Fruit fly (Drosophila melanogaster) whole organism, embryonic: ENCODE measurements around the gene Ir7g.

Experiments
- Bdp1 ChIP-seq: fragments of 200-800 bp; sonication (Bioruptor generic); optimal IDR thresholded peaks from 3 replicates; lab custom pipeline; 2016; ENCODE audit warnings: missing biosample characterization, missing genetic modification characterization
- CG10431 ChIP-seq: fragments of 200-800 bp; sonication (Bioruptor generic); optimal IDR thresholded peaks from 3 replicates; lab custom pipeline; 2018; ENCODE audit warnings: missing biosample characterization, mild to moderate bottlenecking, missing genetic modification characterization
- CG10654 ChIP-seq: fragments of 200-800 bp; sonication (Bioruptor generic); optimal IDR thresholded peaks from 2 replicates; lab custom pipeline; 2016; ENCODE audit warnings: missing biosample characterization, missing genetic modification characterization
- CG11695 ChIP-seq: fragments of 200-800 bp; sonication (Bioruptor generic); IDR thresholded peaks from 3 replicates; pipeline ENCODE4 v1.3.6; 2022; ENCODE audit warnings: missing biosample characterization, missing genetic modification characterization
- CG12219 ChIP-seq: fragments of 200-800 bp; sonication (Bioruptor generic); optimal IDR thresholded peaks from 3 replicates; lab custom pipeline; 2018; ENCODE audit warnings: missing biosample characterization, mild to moderate bottlenecking, missing genetic modification characterization
- CG12299 ChIP-seq: fragments of 200-800 bp; sonication (Bioruptor generic); optimal IDR thresholded peaks from 2 replicates; lab custom pipeline; 2018; ENCODE audit warnings: missing biosample characterization, mild to moderate bottlenecking, missing genetic modification characterization
- CG13624 ChIP-seq: fragments of 200-800 bp; sonication (Bioruptor generic); optimal IDR thresholded peaks from 2 replicates; lab custom pipeline; 2016; ENCODE audit warnings: missing biosample characterization, missing genetic modification characterization
- CG14014 ChIP-seq: fragments of 200-800 bp; sonication (Bioruptor generic); IDR thresholded peaks from 2 replicates; pipeline ENCODE4 v1.3.6; 2022; ENCODE audit warnings: missing biosample characterization, missing genetic modification characterization
- CG14050 ChIP-seq: fragments of 200-800 bp; sonication (Bioruptor generic); IDR thresholded peaks from 3 replicates; pipeline ENCODE4 v1.3.6; 2022; ENCODE audit warnings: missing biosample characterization, missing genetic modification characterization
- CG14441 ChIP-seq: fragments of 200-800 bp; sonication (Bioruptor generic); IDR thresholded peaks from 2 replicates; pipeline ENCODE4 v1.3.6; 2022; ENCODE audit warnings: missing biosample characterization, missing genetic modification characterization
- CG14965 ChIP-seq: fragments of 200-800 bp; sonication (Bioruptor generic); optimal IDR thresholded peaks from 2 replicates; lab custom pipeline; 2016; ENCODE audit warnings: missing biosample characterization, missing genetic modification characterization, borderline replicate concordance
- CG15479 ChIP-seq: fragments of 200-800 bp; sonication (Bioruptor generic); optimal IDR thresholded peaks from 3 replicates; lab custom pipeline; 2019; ENCODE audit warnings: missing biosample characterization, mild to moderate bottlenecking, missing genetic modification characterization, moderate library complexity
- CG15601 ChIP-seq: fragments of 200-800 bp; sonication (Bioruptor generic); optimal IDR thresholded peaks from 3 replicates; lab custom pipeline; 2019; ENCODE audit warnings: missing biosample characterization, mild to moderate bottlenecking, missing genetic modification characterization, moderate library complexity
- CG17612 ChIP-seq: fragments of 200-800 bp; sonication (Bioruptor generic); IDR thresholded peaks from 2 replicates; pipeline ENCODE4 v1.3.6; 2022; ENCODE audit warnings: missing biosample characterization, missing genetic modification characterization
- CG6272 ChIP-seq: fragments of 200-800 bp; sonication (Bioruptor generic); IDR thresholded peaks from 2 replicates; pipeline ENCODE4 v1.3.6; 2022; ENCODE audit warnings: missing biosample characterization, missing genetic modification characterization
- CG8290 ChIP-seq, 3 experiments: fragments of 200-800 bp; sonication (Bioruptor generic); optimal IDR thresholded peaks; 2 replicates each; lab custom pipeline; 2016 to 2019; ENCODE audit warnings: missing biosample characterization in 3 of 3, missing genetic modification characterization in 3 of 3, mild to moderate bottlenecking in 2 of 3, moderate library complexity in 1 of 3
- CG8765 ChIP-seq: fragments of 200-800 bp; sonication (Bioruptor generic); IDR thresholded peaks from 2 replicates; pipeline ENCODE4 v1.3.6; 2022; ENCODE audit warnings: missing biosample characterization, missing genetic modification characterization
- CG9609 ChIP-seq: fragments of 200-800 bp; sonication (Bioruptor generic); optimal IDR thresholded peaks from 3 replicates; lab custom pipeline; 2016; ENCODE audit warnings: missing biosample characterization, missing genetic modification characterization
- D ChIP-seq, 2 experiments: fragments of 200-800 bp in 1 of 2; fragments of >200 bp in 1 of 2; sonication (Bioruptor generic) in 1 of 2; optimal IDR thresholded peaks; 2 replicates in 1 of 2; 3 replicates in 1 of 2; lab custom pipeline; 2017; ENCODE audit warnings: mild to moderate bottlenecking in 1 of 2, missing biosample characterization in 1 of 2, missing genetic modification characterization in 1 of 2, missing genetic modification reagents in 1 of 2
- Dad ChIP-seq: fragments of 200-800 bp; sonication (Bioruptor generic); optimal IDR thresholded peaks from 3 replicates; lab custom pipeline; 2016; ENCODE audit warnings: missing biosample characterization, missing genetic modification characterization
- Deaf1 ChIP-seq: fragments of 200-800 bp; optimal IDR thresholded peaks from 3 replicates; lab custom pipeline; 2019; ENCODE audit warnings: missing biosample characterization, mild to moderate bottlenecking, missing genetic modification characterization, moderate library complexity
- Elba2 ChIP-seq: fragments of 200-800 bp; sonication (Bioruptor generic); optimal IDR thresholded peaks from 3 replicates; lab custom pipeline; 2016; ENCODE audit warnings: missing biosample characterization, missing genetic modification characterization
- Fer1 ChIP-seq: fragments of 200-800 bp; sonication (Bioruptor generic); optimal IDR thresholded peaks from 2 replicates; lab custom pipeline; 2017; ENCODE audit warnings: missing biosample characterization, mild to moderate bottlenecking, missing genetic modification characterization
- HmgD ChIP-seq: fragments of 200-800 bp; sonication (Bioruptor generic); optimal IDR thresholded peaks from 3 replicates; lab custom pipeline; 2016; ENCODE audit warnings: missing biosample characterization, missing genetic modification characterization
- HmgZ ChIP-seq: fragments of 200-800 bp; sonication (Bioruptor generic); optimal IDR thresholded peaks from 2 replicates; lab custom pipeline; 2018; ENCODE audit warnings: missing biosample characterization, mild to moderate bottlenecking, missing genetic modification characterization
- Lhr ChIP-seq: fragments of 200-800 bp; sonication (Bioruptor generic); optimal IDR thresholded peaks from 3 replicates; lab custom pipeline; 2017; ENCODE audit warnings: mild to moderate bottlenecking, missing biosample characterization, missing genetic modification reagents, missing genetic modification characterization
- Lim3 ChIP-seq: fragments of 200-800 bp; sonication (Bioruptor generic); IDR thresholded peaks from 2 replicates; pipeline ENCODE4 v1.3.6; 2022; ENCODE audit warnings: missing biosample characterization, missing genetic modification characterization
- NC2β ChIP-seq: fragments of 200-800 bp; sonication (Bioruptor generic); optimal IDR thresholded peaks from 2 replicates; lab custom pipeline; 2016; ENCODE audit warnings: missing biosample characterization, missing genetic modification characterization
- Taf1 ChIP-seq: fragments of 200-800 bp; sonication (Bioruptor generic); IDR thresholded peaks from 2 replicates; pipeline ENCODE4 v1.3.6; 2022; ENCODE audit warnings: missing biosample characterization, missing genetic modification characterization
- Trl ChIP-seq, 3 experiments: fragments of >200 bp in 2 of 3; fragments of 200-800 bp in 1 of 3; sonication (Bioruptor generic) in 1 of 3; optimal IDR thresholded peaks; 2 replicates in 1 of 3; 3 replicates in 2 of 3; lab custom pipeline; 2016 to 2017; ENCODE audit warnings: missing biosample characterization in 1 of 3, missing genetic modification characterization in 1 of 3
- croc ChIP-seq: fragments of 200-800 bp; sonication (Bioruptor generic); conservative IDR thresholded peaks from 3 replicates; pipeline ENCODE4 v1.3.6; 2022; ENCODE audit warnings: missing biosample characterization, missing genetic modification characterization
- dan ChIP-seq: fragments of 200-800 bp; sonication (Bioruptor generic); IDR thresholded peaks from 2 replicates; pipeline ENCODE4 v1.3.6; 2022; ENCODE audit warnings: missing biosample characterization, missing genetic modification characterization
- dpn ChIP-seq, 2 experiments: fragments of 200-800 bp; sonication (Bioruptor generic); optimal IDR thresholded peaks; 3 replicates each; lab custom pipeline; 2016; ENCODE audit warnings: missing biosample characterization in 2 of 2, missing genetic modification characterization in 2 of 2
- en ChIP-seq: fragments of 200-800 bp; sonication (Bioruptor generic); optimal IDR thresholded peaks from 2 replicates; lab custom pipeline; 2016; ENCODE audit warnings: missing biosample characterization, missing genetic modification characterization
- fd102C ChIP-seq: fragments of 200-800 bp; sonication (Bioruptor generic); optimal IDR thresholded peaks from 2 replicates; lab custom pipeline; 2018; ENCODE audit warnings: missing biosample characterization, mild to moderate bottlenecking, missing genetic modification characterization, moderate library complexity
- gsb ChIP-seq: fragments of 200-800 bp; sonication (Bioruptor generic); IDR thresholded peaks from 2 replicates; pipeline ENCODE4 v1.3.6; 2022; ENCODE audit warnings: missing biosample characterization, missing genetic modification characterization
- jing ChIP-seq: fragments of 200-800 bp; sonication (Bioruptor generic); optimal IDR thresholded peaks from 2 replicates; lab custom pipeline; 2018; ENCODE audit warnings: missing biosample characterization, mild to moderate bottlenecking, missing genetic modification characterization
- onecut ChIP-seq: fragments of 200-800 bp; sonication (Bioruptor generic); IDR thresholded peaks from 2 replicates; pipeline ENCODE4 v1.3.6; 2022; ENCODE audit warnings: missing biosample characterization, missing genetic modification characterization
- org-1 ChIP-seq: fragments of 200-800 bp; sonication (Bioruptor generic); optimal IDR thresholded peaks from 2 replicates; lab custom pipeline; 2017; ENCODE audit warnings: missing biosample characterization, missing genetic modification characterization
- otp ChIP-seq: fragments of 200-800 bp; sonication (Bioruptor generic); IDR thresholded peaks from 3 replicates; pipeline ENCODE4, ENCODE4 v1.3.6; 2022; ENCODE audit warnings: missing biosample characterization, missing genetic modification characterization
- pita ChIP-seq: fragments of 200-800 bp; sonication (Bioruptor generic); optimal IDR thresholded peaks from 2 replicates; lab custom pipeline; 2017; ENCODE audit warnings: missing biosample characterization, mild to moderate bottlenecking, missing genetic modification characterization
- seq ChIP-seq: fragments of 200-800 bp; sonication (Bioruptor generic); IDR thresholded peaks from 2 replicates; pipeline ENCODE4 v1.3.6; 2022; ENCODE audit warnings: missing biosample characterization, missing genetic modification characterization
- sima ChIP-seq: fragments of 200-800 bp; sonication (Bioruptor generic); optimal IDR thresholded peaks from 2 replicates; lab custom pipeline; 2016; ENCODE audit warnings: missing biosample characterization, missing genetic modification characterization
- sob ChIP-seq: fragments of 200-800 bp; sonication (Bioruptor generic); IDR thresholded peaks from 2 replicates; pipeline ENCODE4 v1.3.6; 2022; ENCODE audit warnings: missing biosample characterization, missing genetic modification characterization
- tgo ChIP-seq: fragments of 200-800 bp; sonication (Bioruptor generic); IDR thresholded peaks from 3 replicates; pipeline ENCODE4 v1.3.6; 2022; ENCODE audit warnings: missing biosample characterization, missing genetic modification characterization
- twi ChIP-seq: fragments of 200-800 bp; optimal IDR thresholded peaks from 2 replicates; lab custom pipeline; 2019; ENCODE audit warnings: missing biosample characterization, mild to moderate bottlenecking, missing genetic modification characterization, moderate library complexity
- vvl ChIP-seq: fragments of 200-800 bp; sonication (Bioruptor generic); IDR thresholded peaks from 2 replicates; pipeline ENCODE4 v1.3.6; 2022; ENCODE audit warnings: missing biosample characterization, missing genetic modification characterization
- yki ChIP-seq: fragments of >200 bp; optimal IDR thresholded peaks from 3 replicates; lab custom pipeline; 2018
- zf30C ChIP-seq: fragments of 200-800 bp; sonication (Bioruptor generic); optimal IDR thresholded peaks from 3 replicates; lab custom pipeline; 2018; ENCODE audit warnings: missing biosample characterization, mild to moderate bottlenecking, missing genetic modification characterization

The Ir7g gene

dm6 chrX:7893411-7894122, 9.1 kb downstream of the Ir7g start, which contains the start of the genes CG45089, ND-MNLL and p115 (continued):
- no peak for TF ChIP-seq Lim3
- peak; percentile 15; the same call in 1 of the 2 replicates for TF ChIP-seq CG14441 (GFP tag; lab: Robert Waterston, UW)
- peak; percentile 12 for TF ChIP-seq NC2β
- no peak for TF ChIP-seq sima (GFP tag; lab: Kevin White, UChicago)
- no peak for TF ChIP-seq en (GFP tag; lab: Kevin White, UChicago)
- TF ChIP-seq CG17612, result no peak
- peak; percentile 7 for TF ChIP-seq CG9609 (GFP tag; lab: Kevin White, UChicago)
- no peak for TF ChIP-seq Bdp1 (GFP tag; lab: Kevin White, UChicago)
- no peak for TF ChIP-seq D (optimal IDR thresholded peaks at IDR 0.05; lab: Kevin White, UChicago)
- TF ChIP-seq D (GFP tag; optimal IDR thresholded peaks at IDR 0.05; lab: Kevin White, UChicago), result no peak
- TF ChIP-seq CG12219, result no peak
- TF ChIP-seq CG10431 (GFP tag; lab: Kevin White, UChicago), result no peak
- no peak for TF ChIP-seq Lhr (GFP tag; lab: Kevin White, UChicago)
- no peak for TF ChIP-seq croc (GFP tag; lab: Robert Waterston, UW)
- peak; percentile 4 for TF ChIP-seq Dad
- no peak for TF ChIP-seq zf30C (GFP tag; lab: Kevin White, UChicago)
- no peak for TF ChIP-seq jing (GFP tag; lab: Kevin White, UChicago)
- peak; percentile 55 for TF ChIP-seq HmgZ (tag; lab: Kevin White, UChicago)
- no peak for TF ChIP-seq CG15479 (GFP tag; lab: Kevin White, UChicago)
- peak; percentile 31; the same call in 1 of the 2 replicates for TF ChIP-seq seq (GFP tag; lab: Robert Waterston, UW)
- TF ChIP-seq fd102C (GFP tag; lab: Kevin White, UChicago), result no peak
- TF ChIP-seq tgo, result peak; percentile 53; the same call in 2 of the 3 replicates
- TF ChIP-seq Elba2 (GFP tag; lab: Kevin White, UChicago), result peak; percentile 67
- no peak for TF ChIP-seq otp (GFP tag; lab: Robert Waterston, UW)
- 0 out of 3 replicates have a peak, but pooled peaks have one; percentile 9 for TF ChIP-seq CG11695 (GFP tag; lab: Robert Waterston, UW)
- TF ChIP-seq gsb (GFP tag; lab: Robert Waterston, UW), result no peak
- no peak for TF ChIP-seq dan (GFP tag; lab: Robert Waterston, UW)
- TF ChIP-seq twi (tag; lab: Kevin White, UChicago), result peak; percentile 26
- TF ChIP-seq Deaf1, result peak; percentile 15
- TF ChIP-seq CG14965 (GFP tag; lab: Kevin White, UChicago), result no peak
- TF ChIP-seq CG6272, result peak; percentile 42; the same call in 1 of the 2 replicates
- TF ChIP-seq Taf1 (GFP tag; lab: Robert Waterston, UW), result no peak
- TF ChIP-seq Trl (optimal IDR thresholded peaks at IDR 0.05; lab: Kevin White, UChicago), result no peak
- peak; percentile 20 for TF ChIP-seq Trl (GFP tag; optimal IDR thresholded peaks at IDR 0.05; lab: Kevin White, UChicago)
- TF ChIP-seq CG13624, result peak; percentile 53
- TF ChIP-seq CG8290 (GFP tag; optimal IDR thresholded peaks at IDR 0.05; lab: Kevin White, UChicago), result peak; percentile 70
- TF ChIP-seq CG8290 (tag; optimal IDR thresholded peaks at IDR 0.05; lab: Kevin White, UChicago), result no peak
- TF ChIP-seq CG14050 (GFP tag; lab: Robert Waterston, UW), result no peak
- TF ChIP-seq pita (GFP tag; lab: Kevin White, UChicago), result no peak
- no peak for TF ChIP-seq CG12299 (tag; lab: Kevin White, UChicago)
- peak; percentile 73 for TF ChIP-seq sob (GFP tag; lab: Robert Waterston, UW)
- no peak for TF ChIP-seq org-1 (GFP tag; lab: Kevin White, UChicago)
- peak; percentile 70 for TF ChIP-seq vvl (GFP tag; lab: Robert Waterston, UW)
- TF ChIP-seq CG14014 (GFP tag; lab: Robert Waterston, UW), result peak; percentile 47; the same call in 1 of the 2 replicates
- peak; percentile 63 for TF ChIP-seq CG15601 (tag; lab: Kevin White, UChicago)
- TF ChIP-seq yki (lab: Kevin White, UChicago), result no peak
- no peak for TF ChIP-seq HmgD (GFP tag; lab: Kevin White, UChicago)
- TF ChIP-seq CG10654 (GFP tag; lab: Kevin White, UChicago), result peak; percentile 54
- TF ChIP-seq CG8765, result no peak
- TF ChIP-seq onecut (GFP tag; lab: Robert Waterston, UW), result 0 out of 2 replicates have a peak, but pooled peaks have one; percentile 6
- TF ChIP-seq dpn (GFP tag; optimal IDR thresholded peaks at IDR 0.05; lab: Kevin White, UChicago), result peak; percentile 11 to 68
- TF ChIP-seq Fer1 (GFP tag; lab: Kevin White, UChicago), result peak; percentile 63
